Worm (Caenorhabditis elegans) whole organism, L3 larva: ENCODE measurements around the gene pbs-6.
A peak's percentile ranks its signal among the peaks of the same experiment; 100 is the strongest.

Source experiments
- R02D3.7 ChIP-seq: fragments of 150-350 bp; optimal IDR thresholded peaks from 2 replicates; lab custom pipeline; 2014; ENCODE audit warnings: missing biosample characterization, missing genetic modification characterization
- ZK546.5 ChIP-seq: sonication (generic microtip); optimal IDR thresholded peaks from 2 replicates; lab custom pipeline; 2017; ENCODE audit warnings: missing biosample characterization, missing genetic modification characterization
- aly-2 ChIP-seq: fragments of 150-350 bp; optimal IDR thresholded peaks from 2 replicates; lab custom pipeline; 2014; ENCODE audit warnings: missing biosample characterization, missing genetic modification characterization
- ama-1 ChIP-seq: fragments of 150-350 bp; optimal IDR thresholded peaks from 2 replicates; lab custom pipeline; 2018
- ceh-16 ChIP-seq: sonication (generic microtip); optimal IDR thresholded peaks from 2 replicates; lab custom pipeline; 2017; ENCODE audit warnings: missing biosample characterization, missing genetic modification characterization
- ceh-82 ChIP-seq: fragments of 150-350 bp; optimal IDR thresholded peaks from 2 replicates; lab custom pipeline; 2014; ENCODE audit warnings: missing biosample characterization, missing genetic modification characterization
- ceh-9 ChIP-seq: sonication (generic microtip); optimal IDR thresholded peaks from 2 replicates; lab custom pipeline; 2018; ENCODE audit warnings: missing biosample characterization, missing genetic modification characterization
- daf-12 ChIP-seq: fragments of 150-350 bp; optimal IDR thresholded peaks from 2 replicates; lab custom pipeline; 2014; ENCODE audit warnings: missing biosample characterization, missing genetic modification reagents, missing genetic modification characterization
- egl-5 ChIP-seq: fragments of 150-350 bp; optimal IDR thresholded peaks from 2 replicates; lab custom pipeline; 2017; ENCODE audit warnings: missing biosample characterization, missing genetic modification reagents, missing genetic modification characterization, inconsistent platforms
- elt-2 ChIP-seq: sonication (generic microtip); optimal IDR thresholded peaks from 2 replicates; lab custom pipeline; 2016; ENCODE audit warnings: missing genetic modification reagents, mild to moderate bottlenecking, missing genetic modification characterization, missing compliant biosample characterization
- elt-3 ChIP-seq, 3 experiments: fragments of 150-350 bp in 1 of 3; sonication (generic microtip) in 2 of 3; optimal IDR thresholded peaks; 2 replicates in 2 of 3; 4 replicates in 1 of 3; lab custom pipeline; 2014 to 2017; ENCODE audit warnings: missing biosample characterization in 3 of 3, missing genetic modification characterization in 3 of 3
- eor-1 ChIP-seq, 2 experiments: fragments of 150-350 bp; optimal IDR thresholded peaks; 2 replicates each; lab custom pipeline; 2014 to 2018; ENCODE audit warnings: missing biosample characterization in 2 of 2, missing genetic modification characterization in 2 of 2
- fkh-10 ChIP-seq: sonication (generic microtip); optimal IDR thresholded peaks from 2 replicates; lab custom pipeline; 2017; ENCODE audit warnings: missing biosample characterization, missing genetic modification reagents, missing genetic modification characterization
- fkh-2 ChIP-seq: fragments of 150-350 bp; optimal IDR thresholded peaks from 2 replicates; lab custom pipeline; 2014; ENCODE audit warnings: missing biosample characterization, missing genetic modification reagents, missing genetic modification characterization
- fos-1 ChIP-seq: fragments of 150-350 bp; optimal IDR thresholded peaks from 2 replicates; lab custom pipeline; 2014; ENCODE audit warnings: missing biosample characterization, missing genetic modification characterization
- hmg-11 ChIP-seq: sonication (generic microtip); optimal IDR thresholded peaks from 2 replicates; lab custom pipeline; 2016; ENCODE audit warnings: missing genetic modification characterization, missing compliant biosample characterization
- jun-1 ChIP-seq: fragments of 150-350 bp; optimal IDR thresholded peaks from 2 replicates; lab custom pipeline; 2014; ENCODE audit warnings: missing biosample characterization, missing genetic modification reagents, missing genetic modification characterization
- lin-15B ChIP-seq: fragments of 150-350 bp; optimal IDR thresholded peaks from 2 replicates; lab custom pipeline; 2014; ENCODE audit warnings: missing biosample characterization, missing genetic modification characterization
- lin-39 ChIP-seq: fragments of 150-350 bp; optimal IDR thresholded peaks from 2 replicates; lab custom pipeline; 2018; ENCODE audit warnings: missing biosample characterization, missing genetic modification reagents, missing genetic modification characterization
- mml-1 ChIP-seq: fragments of 150-350 bp; sonication (generic microtip); optimal IDR thresholded peaks from 3 replicates; lab custom pipeline; 2014; ENCODE audit warnings: missing biosample characterization, missing genetic modification characterization
- nfya-1 ChIP-seq: sonication (generic microtip); optimal IDR thresholded peaks from 2 replicates; lab custom pipeline; 2017; ENCODE audit warnings: missing genetic modification characterization, mild to moderate bottlenecking, missing compliant biosample characterization, antibody characterized with exemption, moderate library complexity; ENCODE audit not compliant: insufficient read depth
- nhr-11 ChIP-seq: fragments of 150-350 bp; optimal IDR thresholded peaks from 2 replicates; lab custom pipeline; 2014; ENCODE audit warnings: missing biosample characterization, missing genetic modification characterization
- nhr-12 ChIP-seq: fragments of 150-350 bp; optimal IDR thresholded peaks from 2 replicates; lab custom pipeline; 2014; ENCODE audit warnings: missing biosample characterization, missing genetic modification characterization
- nhr-23 ChIP-seq: fragments of 150-350 bp; optimal IDR thresholded peaks from 2 replicates; lab custom pipeline; 2014; ENCODE audit warnings: missing biosample characterization, missing genetic modification reagents, missing genetic modification characterization
- nhr-25 ChIP-seq: sonication (generic microtip); optimal IDR thresholded peaks from 2 replicates; lab custom pipeline; 2017; ENCODE audit warnings: missing biosample characterization, missing genetic modification characterization
- nhr-28 ChIP-seq: fragments of 150-350 bp; optimal IDR thresholded peaks from 2 replicates; lab custom pipeline; 2014; ENCODE audit warnings: missing biosample characterization, missing genetic modification characterization
- nhr-43 ChIP-seq: sonication (generic microtip); optimal IDR thresholded peaks from 2 replicates; lab custom pipeline; 2016; ENCODE audit warnings: mild to moderate bottlenecking, missing genetic modification characterization, missing compliant biosample characterization; ENCODE audit not compliant: poor library complexity, severe bottlenecking
- nhr-67 ChIP-seq: fragments of 150-350 bp; optimal IDR thresholded peaks from 2 replicates; lab custom pipeline; 2014; ENCODE audit warnings: missing biosample characterization, missing genetic modification characterization
- nhr-76 ChIP-seq: fragments of 150-350 bp; sonication (generic microtip); optimal IDR thresholded peaks from 5 replicates; lab custom pipeline; 2014; ENCODE audit warnings: missing biosample characterization, missing genetic modification characterization
- nhr-77 ChIP-seq: fragments of 150-350 bp; optimal IDR thresholded peaks from 2 replicates; lab custom pipeline; 2014; ENCODE audit warnings: missing biosample characterization, missing genetic modification characterization
- pha-4 ChIP-seq: fragments of 150-350 bp; optimal IDR thresholded peaks from 2 replicates; lab custom pipeline; 2014; ENCODE audit warnings: missing biosample characterization, missing genetic modification reagents, missing genetic modification characterization
- pqm-1 ChIP-seq: fragments of 150-350 bp; optimal IDR thresholded peaks from 2 replicates; lab custom pipeline; 2017; ENCODE audit warnings: missing biosample characterization, missing genetic modification characterization, inconsistent platforms
- sea-2 ChIP-seq: fragments of 150-350 bp; sonication (generic microtip); optimal IDR thresholded peaks from 4 replicates; lab custom pipeline; 2014; ENCODE audit warnings: missing biosample characterization, missing genetic modification reagents, missing genetic modification characterization
- skn-1 ChIP-seq: fragments of 150-350 bp; optimal IDR thresholded peaks from 2 replicates; lab custom pipeline; 2014; ENCODE audit warnings: missing biosample characterization, missing genetic modification characterization
- snpc-4 ChIP-seq: fragments of 150-350 bp; optimal IDR thresholded peaks from 2 replicates; lab custom pipeline; 2014; ENCODE audit warnings: missing biosample characterization, missing genetic modification characterization
- tbx-2 ChIP-seq: sonication (generic microtip); optimal IDR thresholded peaks from 2 replicates; lab custom pipeline; 2016; ENCODE audit warnings: mild to moderate bottlenecking, missing genetic modification characterization, missing compliant biosample characterization
- unc-39 ChIP-seq: sonication (generic microtip); optimal IDR thresholded peaks from 4 replicates; lab custom pipeline; 2017; ENCODE audit warnings: missing biosample characterization, missing genetic modification characterization
- unc-62 ChIP-seq: fragments of 150-350 bp; sonication (generic microtip); optimal IDR thresholded peaks from 4 replicates; lab custom pipeline; 2014; ENCODE audit warnings: missing biosample characterization, missing genetic modification reagents, missing genetic modification characterization
- zag-1 ChIP-seq: fragments of 150-350 bp; optimal IDR thresholded peaks from 2 replicates; lab custom pipeline; 2014; ENCODE audit warnings: missing biosample characterization, missing genetic modification characterization
- ztf-11 ChIP-seq: fragments of 150-350 bp; optimal IDR thresholded peaks from 2 replicates; lab custom pipeline; 2014; ENCODE audit warnings: missing biosample characterization, missing genetic modification characterization
- ztf-4 ChIP-seq: fragments of 150-350 bp; optimal IDR thresholded peaks from 2 replicates; lab custom pipeline; 2014; ENCODE audit warnings: missing biosample characterization, missing genetic modification characterization

The pbs-6 gene

DNA sequence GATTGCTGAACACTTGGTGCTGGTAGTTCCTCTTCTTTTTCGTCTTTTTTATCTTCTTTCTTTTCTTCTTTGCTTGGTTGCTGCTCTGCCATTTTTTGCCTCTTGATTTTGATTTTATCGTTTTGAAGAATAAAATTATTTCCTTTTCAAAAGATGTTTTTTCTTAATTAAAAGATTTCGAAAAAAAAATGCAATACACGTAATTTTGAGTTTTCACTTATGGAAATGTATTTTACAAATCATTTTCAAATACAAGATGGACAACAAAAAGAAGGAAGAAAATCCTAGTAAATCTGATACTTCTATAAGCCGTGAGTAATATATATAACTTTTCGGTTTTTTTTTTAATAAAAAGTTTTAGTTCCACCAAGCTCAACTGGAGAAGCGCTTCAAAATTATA, 5.5 kb upstream of the pbs-6 start, which contains the start of the genes C02F5.10 and C02F5.2:
Gene C02F5.10 (minus strand): TSS at position 101 of the 400 bp plus-strand sequence.
Gene C02F5.2 (plus strand): TSS at position 239 of the 400 bp plus-strand sequence.
- no peak for TF ChIP-seq unc-62 (GFP tag; lab: Kevin White, UChicago)
- TF ChIP-seq nhr-25 (tag; lab: Kevin White, UChicago), result no peak
- no peak for TF ChIP-seq nhr-23 (tag; lab: Kevin White, UChicago)
- TF ChIP-seq tbx-2 (tag; lab: Kevin White, UChicago), result no peak
- no peak for TF ChIP-seq sea-2 (GFP tag; lab: Kevin White, UChicago)
- no peak for TF ChIP-seq nhr-67 (tag; lab: Kevin White, UChicago)
- TF ChIP-seq skn-1 (tag; lab: Kevin White, UChicago), result no peak
- TF ChIP-seq nhr-12 (tag; lab: Kevin White, UChicago), result no peak
- TF ChIP-seq nhr-43 (tag; lab: Kevin White, UChicago), result no peak
- TF ChIP-seq unc-39 (tag; lab: Kevin White, UChicago), result no peak
- TF ChIP-seq pqm-1 (tag; lab: Kevin White, UChicago), result no peak
- no peak for TF ChIP-seq zag-1 (tag; lab: Kevin White, UChicago)

DNA sequence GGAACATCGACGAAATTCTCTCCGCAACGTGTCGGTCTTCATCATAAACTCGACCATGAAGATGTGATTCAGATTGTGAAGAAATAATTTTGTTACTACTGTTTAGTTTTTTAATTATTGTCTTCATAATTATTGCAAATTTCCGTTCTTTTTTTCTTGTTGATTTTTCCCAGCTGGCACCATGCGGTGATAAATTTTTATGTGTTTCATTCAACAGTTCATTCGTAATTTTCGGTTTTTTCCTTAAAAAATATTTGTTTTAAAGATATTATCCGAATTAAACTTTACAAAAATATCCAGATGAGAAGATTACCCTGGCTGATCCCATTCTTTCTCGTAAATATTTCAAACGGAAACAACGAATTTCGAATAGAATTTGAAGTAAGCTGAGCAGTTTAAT, 3.2 kb upstream of the pbs-6 start, which contains the start of gene C02F5.13:
Gene C02F5.13 (plus strand): TSS at position 301 of the 400 bp plus-strand sequence.
- no peak for TF ChIP-seq ztf-4 (tag; lab: Kevin White, UChicago)
- TF ChIP-seq aly-2, result no peak
- TF ChIP-seq nhr-11 (tag; lab: Kevin White, UChicago), result no peak
- no peak for TF ChIP-seq nhr-76 (tag; lab: Kevin White, UChicago)
- no peak for TF ChIP-seq skn-1 (tag; lab: Kevin White, UChicago)
- no peak for TF ChIP-seq nhr-12 (tag; lab: Kevin White, UChicago)
- TF ChIP-seq mml-1 (tag; lab: Kevin White, UChicago), result no peak
- no peak for TF ChIP-seq pqm-1 (tag; lab: Kevin White, UChicago)
- TF ChIP-seq ceh-16, result no peak
- TF ChIP-seq R02D3.7 (tag; lab: Kevin White, UChicago), result no peak
- TF ChIP-seq egl-5 (tag; lab: Kevin White, UChicago), result no peak
- TF ChIP-seq daf-12 (tag; lab: Kevin White, UChicago), result no peak
- no peak for TF ChIP-seq lin-15B (tag; lab: Kevin White, UChicago)
- no peak for TF ChIP-seq fos-1 (tag; lab: Kevin White, UChicago)
- TF ChIP-seq ceh-82, result no peak
- TF ChIP-seq fkh-2 (tag; lab: Kevin White, UChicago), result no peak
- TF ChIP-seq sea-2 (GFP tag; lab: Kevin White, UChicago), result no peak
- TF ChIP-seq nfya-1 (tag; lab: Kevin White, UChicago), result no peak

DNA sequence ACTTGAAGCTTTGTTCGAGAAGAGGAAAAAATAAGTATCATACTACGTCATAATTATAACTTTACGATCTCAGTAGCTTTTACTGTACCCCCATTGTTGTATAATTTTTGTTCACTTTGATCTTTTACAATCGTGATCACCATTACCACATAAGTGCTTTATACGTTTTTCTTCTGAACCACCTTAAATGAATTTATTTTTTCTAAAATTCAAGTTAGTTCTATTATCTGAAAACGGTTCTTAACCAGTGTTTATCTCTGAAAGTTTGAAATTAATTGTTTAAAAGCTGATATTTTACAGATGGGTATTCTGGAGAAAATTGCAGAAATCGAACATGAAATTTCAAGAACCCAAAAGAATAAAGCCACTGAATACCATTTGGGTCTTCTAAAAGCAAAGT, 1.7 kb upstream of the pbs-6 start, which contains the start of gene C02F5.3:
Gene C02F5.3 (plus strand): TSS at position 301 of the 400 bp plus-strand sequence.
- TF ChIP-seq elt-3 (tag; optimal IDR thresholded peaks at IDR 0.05; lab: Kevin White, UChicago) (no peak), nhr-12 (tag; lab: Kevin White, UChicago) (no peak), ama-1 (no peak), zag-1 (tag; lab: Kevin White, UChicago) (no peak), mml-1 (tag; lab: Kevin White, UChicago) (no peak), nfya-1 (tag; lab: Kevin White, UChicago) (no peak), nhr-28 (tag; lab: Kevin White, UChicago) (no peak), fkh-2 (tag; lab: Kevin White, UChicago) (no peak), unc-62 (GFP tag; lab: Kevin White, UChicago) (no peak), pha-4 (tag; lab: Kevin White, UChicago) (no peak), lin-39 (tag; lab: Kevin White, UChicago) (no peak), ceh-82 (no peak), ZK546.5 (tag; lab: Kevin White, UChicago) (no peak), elt-2 (tag; lab: Kevin White, UChicago) (no peak), ztf-4 (tag; lab: Kevin White, UChicago) (no peak), fos-1 (tag; lab: Kevin White, UChicago) (no peak), ztf-11 (tag; lab: Kevin White, UChicago) (no peak), eor-1 (tag; optimal IDR thresholded peaks at IDR 0.05; lab: Kevin White, UChicago) (no peak), nhr-43 (tag; lab: Kevin White, UChicago) (no peak), skn-1 (tag; lab: Kevin White, UChicago) (no peak)

DNA sequence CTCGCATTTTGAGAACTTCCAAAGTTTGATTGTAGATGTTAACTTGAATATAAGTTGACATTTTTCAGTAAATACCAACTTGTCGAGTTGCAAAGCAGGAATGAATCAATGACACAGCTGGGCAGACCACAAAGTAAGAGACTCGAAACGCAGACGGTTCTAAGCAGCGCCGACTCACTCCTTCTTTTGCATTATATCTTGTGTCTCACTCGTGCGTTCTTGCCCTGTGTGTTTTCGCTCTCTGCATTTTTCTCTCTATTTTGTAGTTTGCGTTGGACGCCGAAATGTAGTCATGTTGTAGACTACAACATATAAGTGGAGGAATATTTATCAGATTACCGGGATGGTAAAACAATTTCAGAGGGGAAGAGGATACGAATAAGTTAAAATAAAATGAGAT, 1.1 kb downstream of the pbs-6 start, which contains the start of gene C02F5.12:
Gene C02F5.12 (minus strand): TSS at position 221 of the 400 bp plus-strand sequence.
- TF ChIP-seq zag-1 (tag; lab: Kevin White, UChicago) (no peak), lin-39 (tag; lab: Kevin White, UChicago) (no peak), skn-1 (tag; lab: Kevin White, UChicago) (no peak), ztf-11 (tag; lab: Kevin White, UChicago) (no peak), daf-12 (tag; lab: Kevin White, UChicago) (no peak), ama-1 (peak; percentile 80), mml-1 (tag; lab: Kevin White, UChicago) (no peak), tbx-2 (tag; lab: Kevin White, UChicago) (no peak), snpc-4 (tag; lab: Kevin White, UChicago) (no peak), nhr-23 (tag; lab: Kevin White, UChicago) (peak; percentile 17), eor-1 (tag; optimal IDR thresholded peaks at IDR 0.05; lab: Kevin White, UChicago) (no peak), fkh-10 (GFP tag; lab: Kevin White, UChicago) (no peak), nhr-43 (tag; lab: Kevin White, UChicago) (no peak), sea-2 (GFP tag; lab: Kevin White, UChicago) (no peak), nhr-11 (tag; lab: Kevin White, UChicago) (no peak), pqm-1 (tag; lab: Kevin White, UChicago) (peak; percentile 22), unc-62 (GFP tag; lab: Kevin White, UChicago) (no peak), nhr-77 (no peak), ceh-9 (tag; lab: Kevin White, UChicago) (no peak), nhr-25 (tag; lab: Kevin White, UChicago) (peak; percentile 26), nfya-1 (tag; lab: Kevin White, UChicago) (peak; percentile 59), egl-5 (tag; lab: Kevin White, UChicago) (no peak), hmg-11 (tag; lab: Kevin White, UChicago) (peak; percentile 24), unc-39 (tag; lab: Kevin White, UChicago) (no peak), fos-1 (tag; lab: Kevin White, UChicago) (no peak), jun-1 (no peak), nhr-28 (tag; lab: Kevin White, UChicago) (no peak)
